Worm (Caenorhabditis elegans) whole organism, early embryonic: ENCODE data around the gene lin-24.

Experiments used
- ama-1 ChIP-seq: fragments of 150-350 bp; optimal IDR thresholded peaks from 2 replicates; lab custom pipeline; 2014
- ets-7 ChIP-seq: sonication (generic microtip); optimal IDR thresholded peaks from 2 replicates; lab custom pipeline; 2016; ENCODE audit warnings: missing genotype, missing genetic modification characterization, missing compliant biosample characterization
- flt-1 ChIP-seq: fragments of 200-800 bp; sonication (Bioruptor generic); IDR thresholded peaks from 2 replicates; pipeline ENCODE4 v1.3.6; 2022; ENCODE audit warnings: missing genetic modification characterization, missing compliant biosample characterization
- hmg-4 ChIP-seq: fragments of 200-800 bp; sonication (Bioruptor generic); optimal IDR thresholded peaks from 2 replicates; lab custom pipeline; 2018; ENCODE audit warnings: mild to moderate bottlenecking, missing genetic modification characterization, missing compliant biosample characterization
- scrt-1 ChIP-seq: fragments of 200-800 bp; sonication (Bioruptor generic); IDR thresholded peaks from 2 replicates; pipeline ENCODE4 v1.3.6; 2022; ENCODE audit warnings: missing genetic modification characterization, missing compliant biosample characterization

DNA sequence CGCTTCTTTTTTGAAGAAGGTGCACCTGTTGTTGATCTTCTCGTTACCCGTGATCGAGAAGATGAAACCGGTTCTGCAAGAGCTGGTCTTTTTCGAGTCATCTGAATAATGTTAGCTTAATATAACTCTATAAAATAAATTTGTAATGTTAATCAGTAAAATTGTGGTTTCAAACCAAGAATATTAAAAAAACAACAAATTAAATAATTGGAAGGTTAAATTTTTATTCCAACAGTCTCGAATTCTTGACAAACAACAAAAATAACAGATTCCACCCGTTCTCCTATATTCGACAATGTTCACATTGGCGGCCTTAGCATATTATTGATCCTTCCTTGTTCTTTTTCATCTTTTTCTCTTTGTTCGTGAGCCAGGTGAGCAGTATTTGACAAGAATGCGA lies 37.2 kb upstream of the lin-24 start, which contains the start of gene mig-32:
- TF ChIP-seq hmg-4, result no peak
- TF ChIP-seq scrt-1 (GFP tag; lab: Robert Waterston, UW), result no peak
- TF ChIP-seq ama-1 (lab: Kevin White, UChicago), result no peak
- no peak for TF ChIP-seq flt-1 (GFP tag; lab: Robert Waterston, UW)
- no peak for TF ChIP-seq ets-7
